Worm (Caenorhabditis elegans) whole organism, late embryonic: ENCODE measurements around the gene sdz-23.

Experiments used
- C08G9.2 ChIP-seq: sonication (generic microtip); optimal IDR thresholded peaks from 2 replicates; lab custom pipeline; 2016; ENCODE audit warnings: mild to moderate bottlenecking, missing genetic modification characterization, moderate library complexity, missing compliant biosample characterization
- C38D4.7 ChIP-seq: fragments of 200-800 bp; sonication (Bioruptor generic); optimal IDR thresholded peaks from 2 replicates; lab custom pipeline; 2018; ENCODE audit warnings: mild to moderate bottlenecking, missing genetic modification characterization, moderate library complexity, missing compliant biosample characterization
- F13H6.1 ChIP-seq: sonication (generic microtip); optimal IDR thresholded peaks from 2 replicates; lab custom pipeline; 2016; ENCODE audit warnings: missing genetic modification characterization, missing compliant biosample characterization
- K02D7.2 ChIP-seq: sonication (generic microtip); optimal IDR thresholded peaks from 2 replicates; lab custom pipeline; 2017; ENCODE audit warnings: mild to moderate bottlenecking, missing genetic modification characterization, missing compliant biosample characterization
- K09A11.1 ChIP-seq: sonication (generic microtip); optimal IDR thresholded peaks from 2 replicates; lab custom pipeline; 2017; ENCODE audit warnings: antibody characterized with exemption, mild to moderate bottlenecking, missing genetic modification characterization, missing compliant biosample characterization; ENCODE audit not compliant: insufficient read depth
- T23F11.4 ChIP-seq: fragments of 200-800 bp; sonication (Bioruptor generic); optimal IDR thresholded peaks from 2 replicates; lab custom pipeline; 2018; ENCODE audit warnings: mild to moderate bottlenecking, missing genetic modification characterization, missing compliant biosample characterization
- ahr-1 ChIP-seq: sonication (generic microtip); optimal IDR thresholded peaks from 2 replicates; lab custom pipeline; 2016; ENCODE audit warnings: missing genetic modification characterization, missing compliant biosample characterization
- ama-1 ChIP-seq: fragments of 150-350 bp; optimal IDR thresholded peaks from 2 replicates; lab custom pipeline; 2014
- ceh-19 ChIP-seq: fragments of 200-800 bp; sonication (Bioruptor generic); optimal IDR thresholded peaks from 2 replicates; lab custom pipeline; 2018; ENCODE audit warnings: mild to moderate bottlenecking, missing genetic modification characterization, missing compliant biosample characterization
- ceh-2 ChIP-seq: sonication (generic microtip); optimal IDR thresholded peaks from 2 replicates; lab custom pipeline; 2016; ENCODE audit warnings: missing genotype, missing genetic modification characterization, missing compliant biosample characterization
- ceh-22 ChIP-seq: sonication (generic microtip); optimal IDR thresholded peaks from 2 replicates; lab custom pipeline; 2017; ENCODE audit warnings: missing biosample characterization, missing genetic modification characterization
- ceh-31 ChIP-seq: sonication (generic microtip); optimal IDR thresholded peaks from 2 replicates; lab custom pipeline; 2016; ENCODE audit warnings: missing genetic modification characterization, missing compliant biosample characterization
- ceh-9 ChIP-seq: sonication (generic microtip); optimal IDR thresholded peaks from 2 replicates; lab custom pipeline; 2016; ENCODE audit warnings: mild to moderate bottlenecking, missing genetic modification characterization, inconsistent platforms, missing compliant biosample characterization
- dmd-4 ChIP-seq: sonication (generic microtip); optimal IDR thresholded peaks from 2 replicates; lab custom pipeline; 2016; ENCODE audit warnings: borderline replicate concordance, missing genetic modification characterization, missing compliant biosample characterization
- elt-2 ChIP-seq: sonication (generic microtip); optimal IDR thresholded peaks from 2 replicates; lab custom pipeline; 2016; ENCODE audit warnings: missing genetic modification reagents, missing genetic modification characterization, missing compliant biosample characterization
- elt-4 ChIP-seq: sonication (generic microtip); optimal IDR thresholded peaks from 2 replicates; lab custom pipeline; 2016; ENCODE audit warnings: missing genetic modification characterization, missing compliant biosample characterization
- eyg-1 ChIP-seq: sonication (generic microtip); optimal IDR thresholded peaks from 2 replicates; lab custom pipeline; 2016; ENCODE audit warnings: missing genotype, missing genetic modification characterization, missing compliant biosample characterization
- hlh-15 ChIP-seq: sonication (generic microtip); optimal IDR thresholded peaks from 2 replicates; lab custom pipeline; 2016; ENCODE audit warnings: missing genetic modification characterization, missing compliant biosample characterization
- hlh-30 ChIP-seq: sonication (generic microtip); optimal IDR thresholded peaks from 2 replicates; lab custom pipeline; 2017; ENCODE audit warnings: antibody characterized with exemption, missing genetic modification characterization, missing compliant biosample characterization; ENCODE audit not compliant: insufficient read depth
- lim-6 ChIP-seq: sonication (generic microtip); optimal IDR thresholded peaks from 2 replicates; lab custom pipeline; 2016; ENCODE audit warnings: missing genetic modification characterization, missing compliant biosample characterization
- lin-11 ChIP-seq: fragments of 200-800 bp; sonication (Bioruptor generic); optimal IDR thresholded peaks from 2 replicates; lab custom pipeline; 2018; ENCODE audit warnings: mild to moderate bottlenecking, missing genetic modification characterization, missing compliant biosample characterization
- mec-3 ChIP-seq: sonication (generic microtip); optimal IDR thresholded peaks from 2 replicates; lab custom pipeline; 2016; ENCODE audit warnings: borderline replicate concordance, missing genetic modification characterization, missing compliant biosample characterization
- nfya-1 ChIP-seq: sonication (generic microtip); optimal IDR thresholded peaks from 2 replicates; lab custom pipeline; 2017; ENCODE audit warnings: missing genetic modification characterization, mild to moderate bottlenecking, missing compliant biosample characterization, antibody characterized with exemption, moderate library complexity
- nhr-11 ChIP-seq: fragments of 150-350 bp; optimal IDR thresholded peaks from 2 replicates; lab custom pipeline; 2014; ENCODE audit warnings: missing biosample characterization, missing genetic modification characterization
- npax-4 ChIP-seq: sonication (generic microtip); optimal IDR thresholded peaks from 2 replicates; lab custom pipeline; 2016; ENCODE audit warnings: missing genetic modification characterization, missing compliant biosample characterization
- odd-2 ChIP-seq: sonication (generic microtip); optimal IDR thresholded peaks from 2 replicates; lab custom pipeline; 2017; ENCODE audit warnings: antibody characterized with exemption, mild to moderate bottlenecking, missing genetic modification characterization, missing compliant biosample characterization
- pag-3 ChIP-seq: sonication (generic microtip); optimal IDR thresholded peaks from 2 replicates; lab custom pipeline; 2016; ENCODE audit warnings: missing compliant biosample characterization, missing genetic modification characterization, borderline replicate concordance
- pax-1 ChIP-seq: fragments of 150-350 bp; optimal IDR thresholded peaks from 2 replicates; lab custom pipeline; 2014; ENCODE audit warnings: missing biosample characterization, missing genetic modification characterization
- pha-4 ChIP-seq: fragments of 150-350 bp; optimal IDR thresholded peaks from 2 replicates; lab custom pipeline; 2018; ENCODE audit warnings: missing biosample characterization, missing genetic modification reagents, missing genetic modification characterization
- pros-1 ChIP-seq: fragments of 150-350 bp; optimal IDR thresholded peaks from 2 replicates; lab custom pipeline; 2014; ENCODE audit warnings: missing biosample characterization, missing genetic modification reagents, missing genetic modification characterization
- rnt-1 ChIP-seq: sonication (generic microtip); optimal IDR thresholded peaks from 2 replicates; lab custom pipeline; 2016; ENCODE audit warnings: missing genetic modification characterization, missing compliant biosample characterization
- sdc-2 ChIP-seq: sonication (generic microtip); optimal IDR thresholded peaks from 2 replicates; lab custom pipeline; 2016; ENCODE audit warnings: missing genotype, missing genetic modification characterization, missing compliant biosample characterization
- sox-2 ChIP-seq: fragments of 200-800 bp; sonication (Bioruptor generic); IDR thresholded peaks from 2 replicates; pipeline ENCODE4 v1.3.6; 2022; ENCODE audit warnings: missing genetic modification reagents, missing genetic modification characterization, missing compliant biosample characterization
- sox-4 ChIP-seq: sonication (generic microtip); optimal IDR thresholded peaks from 2 replicates; lab custom pipeline; 2017; ENCODE audit warnings: mild to moderate bottlenecking, missing genetic modification characterization, inconsistent platforms, missing compliant biosample characterization
- syd-9 ChIP-seq: sonication (generic microtip); optimal IDR thresholded peaks from 2 replicates; lab custom pipeline; 2016; ENCODE audit warnings: mild to moderate bottlenecking, missing genetic modification characterization, moderate library complexity, missing compliant biosample characterization
- tbx-2 ChIP-seq: sonication (generic microtip); optimal IDR thresholded peaks from 2 replicates; lab custom pipeline; 2016; ENCODE audit warnings: missing genetic modification characterization, missing compliant biosample characterization
- unc-3 ChIP-seq, 2 experiments: fragments of 200-800 bp in 1 of 2; sonication (Bioruptor generic) in 1 of 2; sonication (generic microtip) in 1 of 2; conservative IDR thresholded peaks in 1 of 2; optimal IDR thresholded peaks in 1 of 2; 2 replicates each; pipeline versions ENCODE4 v1.3.6 to Lab custom; 2016 to 2022; ENCODE audit warnings: missing compliant biosample characterization in 2 of 2, missing genetic modification characterization in 2 of 2, missing genetic modification reagents in 1 of 2
- unc-42 ChIP-seq: sonication (generic microtip); optimal IDR thresholded peaks from 2 replicates; lab custom pipeline; 2016; ENCODE audit warnings: missing genotype, missing genetic modification characterization, missing compliant biosample characterization
- zip-5 ChIP-seq: sonication (generic microtip); optimal IDR thresholded peaks from 2 replicates; lab custom pipeline; 2016; ENCODE audit warnings: missing genetic modification characterization, missing compliant biosample characterization
- ztf-16 ChIP-seq: sonication (generic microtip); optimal IDR thresholded peaks from 2 replicates; lab custom pipeline; 2017; ENCODE audit warnings: missing genetic modification characterization, missing compliant biosample characterization

sdz-23 gene

ce11 chrV:8095378-8095777, 4.0 kb upstream of the sdz-23 start, which contains the start of gene str-146:
str-146 (minus strand) TSS chrV:8095478.
- TF ChIP-seq F13H6.1 (tag; lab: Kevin White, UChicago) (no peak), eyg-1 (no peak), sox-4 (no peak), pax-1 (tag; lab: Kevin White, UChicago) (no peak), rnt-1 (tag; lab: Kevin White, UChicago) (no peak), pha-4 (tag; lab: Kevin White, UChicago) (no peak), unc-3 (GFP tag; conservative IDR thresholded peaks at IDR 0.05; lab: Robert Waterston, UW) (no peak), unc-3 (tag; optimal IDR thresholded peaks at IDR 0.05; lab: Kevin White, UChicago) (no peak), hlh-15 (no peak)

- TF ChIP-seq mec-3 (tag; lab: Kevin White, UChicago) (no peak), ceh-22 (no peak), syd-9 (tag; lab: Kevin White, UChicago) (no peak), tbx-2 (tag; lab: Kevin White, UChicago) (no peak), ceh-19 (GFP tag; lab: Kevin White, UChicago) (no peak)
Observed at ce11 chrV:8098239-8098638, 1.2 kb upstream of the sdz-23 start, which contains the start of gene str-145. str-145 (minus strand) TSS chrV:8098339.

- TF ChIP-seq ahr-1 (tag; lab: Kevin White, UChicago) (no peak), pha-4 (tag; lab: Kevin White, UChicago) (no peak), odd-2 (tag; lab: Kevin White, UChicago) (no peak), lin-11 (tag; lab: Kevin White, UChicago) (no peak), sdc-2 (tag; lab: Kevin White, UChicago) (no peak), T23F11.4 (GFP tag; lab: Kevin White, UChicago) (no peak), ceh-9 (tag; lab: Kevin White, UChicago) (no peak), syd-9 (tag; lab: Kevin White, UChicago) (no peak), pax-1 (tag; lab: Kevin White, UChicago) (no peak), unc-3 (GFP tag; conservative IDR thresholded peaks at IDR 0.05; lab: Robert Waterston, UW) (no peak), unc-3 (tag; optimal IDR thresholded peaks at IDR 0.05; lab: Kevin White, UChicago) (no peak)
Observed at ce11 chrV:8102960-8103359, 3.6 kb downstream of the sdz-23 start, which contains the start of gene str-90. str-90 (plus strand) TSS chrV:8103260.

ce11 chrV:8104473-8104872, 5.1 kb downstream of the sdz-23 start, which contains the start of gene srlf-16:
srlf-16 (plus strand) TSS chrV:8104773.
- TF ChIP-seq unc-42 (tag; lab: Kevin White, UChicago) (no peak), C08G9.2 (tag; lab: Kevin White, UChicago) (no peak), K09A11.1 (no peak), nhr-11 (tag; lab: Kevin White, UChicago) (no peak), ceh-31 (tag; lab: Kevin White, UChicago) (no peak), pros-1 (no peak), elt-2 (no peak), C38D4.7 (no peak), dmd-4 (no peak), ama-1 (lab: Kevin White, UChicago) (no peak), lim-6 (tag; lab: Kevin White, UChicago) (no peak), K02D7.2 (no peak), sox-2 (GFP tag; lab: Robert Waterston, UW) (no peak)

ce11 chrV:8108670-8109069, 9.3 kb downstream of the sdz-23 start, which contains the start of gene myo-5:
myo-5 (plus strand) TSS chrV:8108970.
- no peak for TF ChIP-seq mec-3 (tag; lab: Kevin White, UChicago)
- TF ChIP-seq pros-1: no peak
- no peak for TF ChIP-seq npax-4 (tag; lab: Kevin White, UChicago)
- TF ChIP-seq ztf-16 (tag; lab: Kevin White, UChicago): no peak
- no peak for TF ChIP-seq ahr-1 (tag; lab: Kevin White, UChicago)
- no peak for TF ChIP-seq ceh-31 (tag; lab: Kevin White, UChicago)
- no peak for TF ChIP-seq ceh-9 (tag; lab: Kevin White, UChicago)
- no peak for TF ChIP-seq pag-3 (tag; lab: Kevin White, UChicago)
- no peak for TF ChIP-seq ceh-2 (tag; lab: Kevin White, UChicago)
- TF ChIP-seq hlh-30 (tag; lab: Kevin White, UChicago): no peak
- TF ChIP-seq elt-4: no peak
- no peak for TF ChIP-seq nfya-1 (tag; lab: Kevin White, UChicago)
- TF ChIP-seq zip-5 (tag; lab: Kevin White, UChicago): no peak
